Worm (Caenorhabditis elegans) whole organism, young adult: ENCODE results near the gene fbxa-13.

Source experiments
- B0035.1 ChIP-seq: sonication (generic microtip); optimal IDR thresholded peaks from 2 replicates; lab custom pipeline; 2016; ENCODE audit warnings: missing genetic modification characterization, mild to moderate bottlenecking, missing compliant biosample characterization, missing genotype, missing genetic modification reagents
- B0261.1 ChIP-seq: sonication (generic microtip); optimal IDR thresholded peaks from 2 replicates; lab custom pipeline; 2016; ENCODE audit warnings: mild to moderate bottlenecking, missing genetic modification characterization, moderate library complexity, missing compliant biosample characterization
- F22D6.2 ChIP-seq: sonication (generic microtip); optimal IDR thresholded peaks from 2 replicates; lab custom pipeline; 2016; ENCODE audit warnings: mild to moderate bottlenecking, missing genetic modification characterization, missing compliant biosample characterization
- F23B12.7 ChIP-seq: sonication (generic microtip); optimal IDR thresholded peaks from 2 replicates; lab custom pipeline; 2017; ENCODE audit warnings: missing genetic modification characterization, mild to moderate bottlenecking, missing compliant biosample characterization, antibody characterized with exemption, moderate library complexity; ENCODE audit not compliant: insufficient read depth
- F39B2.1 ChIP-seq: fragments of 200-800 bp; sonication (Bioruptor generic); IDR thresholded peaks from 2 replicates; pipeline ENCODE4 v1.3.6; 2022; ENCODE audit warnings: missing genetic modification reagents, missing genetic modification characterization, missing compliant biosample characterization
- F57C9.4 ChIP-seq: sonication (generic microtip); optimal IDR thresholded peaks from 2 replicates; lab custom pipeline; 2017; ENCODE audit warnings: mild to moderate bottlenecking, missing genetic modification characterization, missing compliant biosample characterization
- K11D2.4 ChIP-seq: fragments of 200-800 bp; sonication (Bioruptor generic); IDR thresholded peaks from 2 replicates; pipeline ENCODE4 v1.3.6; 2022; ENCODE audit warnings: missing genetic modification reagents, missing genetic modification characterization, missing compliant biosample characterization
- T07F8.4 ChIP-seq: sonication (generic microtip); optimal IDR thresholded peaks from 2 replicates; lab custom pipeline; 2016; ENCODE audit warnings: mild to moderate bottlenecking, missing genetic modification characterization, moderate library complexity, missing compliant biosample characterization
- T26A5.8 ChIP-seq: sonication (generic microtip); optimal IDR thresholded peaks from 2 replicates; lab custom pipeline; 2016; ENCODE audit warnings: missing genetic modification characterization, missing compliant biosample characterization
- Y79H2A.3 ChIP-seq: fragments of 200-800 bp; sonication (Bioruptor generic); conservative IDR thresholded peaks from 2 replicates; pipeline ENCODE4 v1.3.6; 2022; ENCODE audit warnings: missing genetic modification reagents, missing genetic modification characterization, missing compliant biosample characterization
- akir-1 ChIP-seq: fragments of 200-800 bp; sonication (Bioruptor generic); optimal IDR thresholded peaks from 2 replicates; lab custom pipeline; 2018; ENCODE audit warnings: mild to moderate bottlenecking, missing genetic modification characterization, moderate library complexity, missing compliant biosample characterization
- aptf-2 ChIP-seq: fragments of 200-800 bp; sonication (Bioruptor generic); conservative IDR thresholded peaks from 2 replicates; pipeline ENCODE4 v1.3.6; 2022; ENCODE audit warnings: missing genetic modification reagents, missing genetic modification characterization, missing compliant biosample characterization
- attf-3 ChIP-seq: fragments of 200-800 bp; sonication (Bioruptor generic); conservative IDR thresholded peaks from 2 replicates; pipeline ENCODE4 v1.3.6; 2022; ENCODE audit warnings: missing genetic modification reagents, missing genetic modification characterization, missing compliant biosample characterization
- attf-6 ChIP-seq: fragments of 200-800 bp; sonication (Bioruptor generic); IDR thresholded peaks from 2 replicates; pipeline ENCODE4 v1.3.6; 2022; ENCODE audit warnings: missing genetic modification reagents, missing genetic modification characterization, missing compliant biosample characterization
- cebp-1 ChIP-seq, 2 experiments: fragments of 200-800 bp in 1 of 2; sonication (Bioruptor generic) in 1 of 2; sonication (generic microtip) in 1 of 2; IDR thresholded peaks in 1 of 2; optimal IDR thresholded peaks in 1 of 2; 2 replicates each; pipeline versions ENCODE4 v1.3.6 to Lab custom; 2017 to 2022; ENCODE audit warnings: missing compliant biosample characterization in 2 of 2, missing genetic modification characterization in 2 of 2, mild to moderate bottlenecking in 1 of 2, missing genetic modification reagents in 1 of 2, moderate library complexity in 1 of 2
- ceh-91 ChIP-seq: fragments of 200-800 bp; sonication (Bioruptor generic); IDR thresholded peaks from 2 replicates; pipeline ENCODE4 v1.3.6; 2022; ENCODE audit warnings: missing genetic modification reagents, missing genetic modification characterization, missing compliant biosample characterization
- chd-7 ChIP-seq: sonication (generic microtip); optimal IDR thresholded peaks from 2 replicates; lab custom pipeline; 2016; ENCODE audit warnings: mild to moderate bottlenecking, missing genetic modification characterization, moderate library complexity, missing compliant biosample characterization
- dpl-1 ChIP-seq: fragments of 150-350 bp; optimal IDR thresholded peaks from 2 replicates; lab custom pipeline; 2014; ENCODE audit warnings: missing biosample characterization, missing genetic modification reagents, missing genetic modification characterization
- efl-1 ChIP-seq: fragments of 150-350 bp; optimal IDR thresholded peaks from 2 replicates; lab custom pipeline; 2014; ENCODE audit warnings: missing biosample characterization, missing genetic modification reagents, missing genetic modification characterization
- egl-18 ChIP-seq: fragments of 200-800 bp; sonication (Bioruptor generic); IDR thresholded peaks from 2 replicates; pipeline ENCODE4 v1.3.6; 2022; ENCODE audit warnings: missing genetic modification reagents, missing genetic modification characterization, missing compliant biosample characterization
- egrh-3 ChIP-seq: fragments of 200-800 bp; sonication (Bioruptor generic); IDR thresholded peaks from 2 replicates; pipeline ENCODE4 v1.3.6; 2022; ENCODE audit warnings: missing genetic modification reagents, missing genetic modification characterization, missing compliant biosample characterization
- hrde-1 ChIP-seq: sonication (generic microtip); optimal IDR thresholded peaks from 2 replicates; lab custom pipeline; 2016; ENCODE audit warnings: missing genetic modification characterization, mild to moderate bottlenecking, missing compliant biosample characterization, moderate library complexity, missing genotype, missing genetic modification reagents, borderline replicate concordance
- lin-26 ChIP-seq: fragments of 200-800 bp; sonication (Bioruptor generic); IDR thresholded peaks from 2 replicates; pipeline ENCODE4 v1.3.6; 2022; ENCODE audit warnings: missing genetic modification reagents, missing genetic modification characterization, missing compliant biosample characterization
- nfya-2 ChIP-seq: fragments of 200-800 bp; sonication (Bioruptor generic); IDR thresholded peaks from 2 replicates; pipeline ENCODE4 v1.3.6; 2022; ENCODE audit warnings: missing genetic modification reagents, missing genetic modification characterization, missing compliant biosample characterization
- nhr-179 ChIP-seq: sonication (generic microtip); optimal IDR thresholded peaks from 2 replicates; lab custom pipeline; 2016; ENCODE audit warnings: mild to moderate bottlenecking, missing genetic modification characterization, missing compliant biosample characterization
- nhr-90 ChIP-seq: sonication (generic microtip); optimal IDR thresholded peaks from 2 replicates; lab custom pipeline; 2016; ENCODE audit warnings: missing genotype, mild to moderate bottlenecking, missing genetic modification characterization, missing compliant biosample characterization
- rec-8 ChIP-seq, 2 experiments: sonication (generic microtip); optimal IDR thresholded peaks; 2 replicates each; lab custom pipeline; 2016; ENCODE audit warnings: mild to moderate bottlenecking in 2 of 2, missing genetic modification characterization in 2 of 2, missing genetic modification reagents in 2 of 2, missing genotype in 2 of 2, missing biosample characterization in 1 of 2, missing compliant biosample characterization in 1 of 2, moderate library complexity in 1 of 2
- rpc-1 ChIP-seq, 2 experiments: fragments of 150-350 bp in 1 of 2; sonication (generic microtip) in 1 of 2; optimal IDR thresholded peaks; 2 replicates each; lab custom pipeline; 2014 to 2018; ENCODE audit warnings: missing biosample characterization in 1 of 2, missing genetic modification characterization in 1 of 2, missing genetic modification reagents in 1 of 2, missing genotype in 1 of 2
- sdz-38 ChIP-seq: sonication (generic microtip); optimal IDR thresholded peaks from 2 replicates; lab custom pipeline; 2016; ENCODE audit warnings: missing genotype, missing genetic modification characterization, missing compliant biosample characterization
- sea-2 ChIP-seq: fragments of 200-800 bp; sonication (Bioruptor generic); IDR thresholded peaks from 2 replicates; pipeline ENCODE4 v1.3.6; 2022; ENCODE audit warnings: missing genetic modification characterization, missing compliant biosample characterization
- snpc-1.3 ChIP-seq: sonication (generic microtip); optimal IDR thresholded peaks from 2 replicates; lab custom pipeline; 2017; ENCODE audit warnings: missing genetic modification characterization, mild to moderate bottlenecking, missing compliant biosample characterization, antibody characterized with exemption, moderate library complexity, missing genotype, missing genetic modification reagents; ENCODE audit not compliant: insufficient read depth
- snpc-3.4 ChIP-seq: sonication (generic microtip); optimal IDR thresholded peaks from 2 replicates; lab custom pipeline; 2017; ENCODE audit warnings: missing genetic modification characterization, mild to moderate bottlenecking, missing compliant biosample characterization, antibody characterized with exemption, moderate library complexity, missing genotype, missing genetic modification reagents
- tbp1 ChIP-seq: fragments of 200-800 bp; sonication (Bioruptor generic); optimal IDR thresholded peaks from 2 replicates; lab custom pipeline; 2018; ENCODE audit warnings: mild to moderate bottlenecking, missing genetic modification characterization, missing compliant biosample characterization
- unc-130 ChIP-seq: sonication (generic microtip); optimal IDR thresholded peaks from 2 replicates; lab custom pipeline; 2016; ENCODE audit warnings: missing genetic modification reagents, missing genetic modification characterization, missing compliant biosample characterization
- unc-62 ChIP-seq: fragments of 150-350 bp; optimal IDR thresholded peaks from 2 replicates; lab custom pipeline; 2014; ENCODE audit warnings: missing biosample characterization, missing genetic modification reagents, missing genetic modification characterization
- xnd-1 ChIP-seq: sonication (generic microtip); optimal IDR thresholded peaks from 2 replicates; lab custom pipeline; 2016; ENCODE audit warnings: missing genotype, missing genetic modification reagents, missing genetic modification characterization, missing compliant biosample characterization
- zim-3 ChIP-seq: sonication (generic microtip); optimal IDR thresholded peaks from 2 replicates; lab custom pipeline; 2017; ENCODE audit warnings: mild to moderate bottlenecking, missing genetic modification characterization, moderate library complexity, missing compliant biosample characterization
- ztf-18 ChIP-seq: sonication (generic microtip); optimal IDR thresholded peaks from 2 replicates; lab custom pipeline; 2016; ENCODE audit warnings: missing genotype, mild to moderate bottlenecking, missing genetic modification characterization, missing compliant biosample characterization
- ztf-28 ChIP-seq: fragments of 200-800 bp; sonication (Bioruptor generic); IDR thresholded peaks from 2 replicates; pipeline ENCODE4 v1.3.6; 2022; ENCODE audit warnings: missing genetic modification reagents, missing genetic modification characterization, missing compliant biosample characterization

The fbxa-13 gene

ce11 chrIII:1744486-1744885 is 38.8 kb upstream of the fbxa-13 start (continued):
- TF ChIP-seq F22D6.2 (tag; lab: Kevin White, UChicago): no peak
- TF ChIP-seq attf-6: no peak
- no peak for TF ChIP-seq zim-3 (tag; lab: Kevin White, UChicago)
- TF ChIP-seq F57C9.4 (tag; lab: Kevin White, UChicago): no peak
- no peak for TF ChIP-seq nfya-2 (GFP tag; lab: Robert Waterston, UW)
- no peak for TF ChIP-seq K11D2.4 (GFP tag; lab: Robert Waterston, UW)
- TF ChIP-seq ceh-91 (GFP tag; lab: Robert Waterston, UW): no peak
- no peak for TF ChIP-seq egl-18 (GFP tag; lab: Robert Waterston, UW)
- peak; percentile 52 for TF ChIP-seq ztf-18 (tag; lab: Kevin White, UChicago)
- TF ChIP-seq unc-130 (GFP tag; lab: Kevin White, UChicago): no peak
- TF ChIP-seq lin-26 (GFP tag; lab: Robert Waterston, UW): peak; percentile 78
- TF ChIP-seq rec-8 (tag; optimal IDR thresholded peaks at IDR 0.05; lab: Kevin White, UChicago): peak; percentile 17
- no peak for TF ChIP-seq Y79H2A.3 (GFP tag; lab: Robert Waterston, UW)
- TF ChIP-seq attf-3 (GFP tag; lab: Robert Waterston, UW): no peak
- no peak for TF ChIP-seq F23B12.7 (tag; lab: Kevin White, UChicago)
- no peak for TF ChIP-seq ztf-28 (GFP tag; lab: Robert Waterston, UW)
- peak; percentile 66 for TF ChIP-seq nhr-90
- no peak for TF ChIP-seq cebp-1 (GFP tag; IDR thresholded peaks at IDR 0.05; lab: Robert Waterston, UW)
- TF ChIP-seq cebp-1 (tag; optimal IDR thresholded peaks at IDR 0.05; lab: Kevin White, UChicago): peak; percentile 4
- TF ChIP-seq dpl-1 (GFP tag; lab: Kevin White, UChicago): no peak
- no peak for TF ChIP-seq akir-1 (GFP tag; lab: Kevin White, UChicago)
- no peak for TF ChIP-seq hrde-1 (tag; lab: Kevin White, UChicago)
- peak; percentile 42 for TF ChIP-seq chd-7 (tag; lab: Kevin White, UChicago)
- TF ChIP-seq xnd-1: no peak
- no peak for TF ChIP-seq aptf-2
- no peak for TF ChIP-seq unc-62 (GFP tag; lab: Kevin White, UChicago)
- TF ChIP-seq snpc-1.3 (tag; lab: Kevin White, UChicago): no peak
- TF ChIP-seq efl-1 (GFP tag; lab: Kevin White, UChicago): no peak
- no peak for TF ChIP-seq egrh-3
- TF ChIP-seq rpc-1 (optimal IDR thresholded peaks at IDR 0.05; lab: Kevin White, UChicago): peak; percentile 72
- TF ChIP-seq rpc-1 (tag; optimal IDR thresholded peaks at IDR 0.05; lab: Kevin White, UChicago): peak; percentile 90
- no peak for TF ChIP-seq T26A5.8 (tag; lab: Kevin White, UChicago)
- TF ChIP-seq T07F8.4 (tag; lab: Kevin White, UChicago): no peak
- no peak for TF ChIP-seq sdz-38
- no peak for TF ChIP-seq F39B2.1 (GFP tag; lab: Robert Waterston, UW)
- no peak for TF ChIP-seq B0035.1
- no peak for TF ChIP-seq nhr-179 (tag; lab: Kevin White, UChicago)
- TF ChIP-seq B0261.1 (tag; lab: Kevin White, UChicago): peak; percentile 71
- peak; percentile 29 for TF ChIP-seq snpc-3.4 (tag; lab: Kevin White, UChicago)
- TF ChIP-seq tbp1 (GFP tag; lab: Kevin White, UChicago): peak; percentile 91
- TF ChIP-seq sea-2 (GFP tag; lab: Robert Waterston, UW): no peak
